Fruit fly (Drosophila melanogaster): Measurements from ENCODE around the gene CG42245.
A peak's percentile ranks its signal among the peaks of the same experiment; 100 is the strongest.

CG42245 gene

dm6 chr3L:2636023-2636968 is 4.8 kb downstream of the CG42245 start (continued):
- TF ChIP-seq zen2 (GFP tag; IDR thresholded peaks at IDR 0.05; ENCODE audit: partially characterized antibody) (0 out of 3 replicates have a peak, but pooled peaks have one; percentile 22), CG17186 (GFP tag; optimal IDR thresholded peaks at IDR 0.05) (no peak), CG17359 (tag; optimal IDR thresholded peaks at IDR 0.05) (peak; percentile 19), Usf (GFP tag; optimal IDR thresholded peaks at IDR 0.05) (no peak), CG6175 (GFP tag; IDR thresholded peaks at IDR 0.05) (no peak), CG17612 (GFP tag; IDR thresholded peaks at IDR 0.05) (no peak), mirr (GFP tag; optimal IDR thresholded peaks at IDR 0.05) (no peak), CG10274 (GFP tag; optimal IDR thresholded peaks at IDR 0.05) (no peak), Oaz (GFP tag; IDR thresholded peaks at IDR 0.05) (no peak), chinmo (GFP tag; IDR thresholded peaks at IDR 0.05; ENCODE audit: partially characterized antibody) (peak; percentile 69; the same call in 1 of the 4 replicates), CG15514 (GFP tag; optimal IDR thresholded peaks at IDR 0.05) (no peak), Tbp (GFP tag; optimal IDR thresholded peaks at IDR 0.05) (no peak), CG3838 (GFP tag; optimal IDR thresholded peaks at IDR 0.05) (no peak), CG30403 (GFP tag; optimal IDR thresholded peaks at IDR 0.05) (no peak), CG32532 (GFP tag; IDR thresholded peaks at IDR 0.05) (no peak), fd102C (GFP tag; optimal IDR thresholded peaks at IDR 0.05) (no peak), sqz (GFP tag; optimal IDR thresholded peaks at IDR 0.05) (no peak), CG12769 (tag; optimal IDR thresholded peaks at IDR 0.05) (no peak), CG18764 (GFP tag; optimal IDR thresholded peaks at IDR 0.05) (no peak), BtbVII (GFP tag; optimal IDR thresholded peaks at IDR 0.05) (peak; percentile 16), CG15696 (tag; optimal IDR thresholded peaks at IDR 0.05) (no peak), Dbx (GFP tag; IDR thresholded peaks at IDR 0.05) (peak; percentile 18; the same call in 1 of the 3 replicates), CG6272 (GFP tag; IDR thresholded peaks at IDR 0.05) (no peak), Oli (tag; optimal IDR thresholded peaks at IDR 0.05) (peak; percentile 27), tin (GFP tag; optimal IDR thresholded peaks at IDR 0.05) (no peak), Stat92E (GFP tag; optimal IDR thresholded peaks at IDR 0.05) (peak in 1 of 3 experiments; percentile 12), gsb-n (tag; optimal IDR thresholded peaks at IDR 0.05) (no peak), Dip2 (GFP tag; IDR thresholded peaks at IDR 0.05) (no peak), CG10209 (GFP tag; optimal IDR thresholded peaks at IDR 0.05) (peak; percentile 4), CG8478 (optimal IDR thresholded peaks at IDR 0.05) (no peak), CG5953 (GFP tag; IDR thresholded peaks at IDR 0.05) (no peak), CG9437 (GFP tag; optimal IDR thresholded peaks at IDR 0.05) (no peak), YL-1 (GFP tag; optimal IDR thresholded peaks at IDR 0.05) (no peak), Vsx1 (GFP tag; optimal IDR thresholded peaks at IDR 0.05) (no peak), Dad (GFP tag; optimal IDR thresholded peaks at IDR 0.05) (no peak), CG31441 (GFP tag; IDR thresholded peaks at IDR 0.05) (no peak), ham (GFP tag; IDR thresholded peaks at IDR 0.05) (no peak), lbe (GFP tag; optimal IDR thresholded peaks at IDR 0.05) (peak; percentile 7), zf30C (GFP tag; optimal IDR thresholded peaks at IDR 0.05) (peak; percentile 45), sima (GFP tag; optimal IDR thresholded peaks at IDR 0.05) (no peak), CG7987 (GFP tag; optimal IDR thresholded peaks at IDR 0.05) (no peak), Hmr (GFP tag; optimal IDR thresholded peaks at IDR 0.05) (no peak), CG1603 (tag; optimal IDR thresholded peaks at IDR 0.05) (no peak), Drgx (GFP tag; IDR thresholded peaks at IDR 0.05) (peak; percentile 77), cwo (GFP tag; optimal IDR thresholded peaks at IDR 0.05) (peak; percentile 9), TFAM (GFP tag; optimal IDR thresholded peaks at IDR 0.05) (no peak), Dip3 (GFP tag; optimal IDR thresholded peaks at IDR 0.05) (no peak), Abd-B (GFP tag; optimal IDR thresholded peaks at IDR 0.05) (no peak), CG17829 (tag; optimal IDR thresholded peaks at IDR 0.05) (peak; percentile 12)
